Worm (Caenorhabditis elegans) whole organism, L1 larva: Measurements from ENCODE around the gene mvk-1.

Source experiments
- hlh-17 ChIP-seq: fragments of 200-800 bp; sonication (Bioruptor generic); optimal IDR thresholded peaks from 2 replicates; lab custom pipeline; 2018; ENCODE audit warnings: missing genetic modification characterization, mild to moderate bottlenecking, missing compliant biosample characterization, moderate library complexity, borderline replicate concordance
- lin-39 ChIP-seq: fragments of 150-350 bp; optimal IDR thresholded peaks from 2 replicates; lab custom pipeline; 2014; ENCODE audit warnings: missing biosample characterization, missing genetic modification reagents, missing genetic modification characterization
- pqm-1 ChIP-seq: sonication (generic microtip); optimal IDR thresholded peaks from 3 replicates; lab custom pipeline; 2017; ENCODE audit warnings: missing biosample characterization, missing genetic modification characterization

- TF ChIP-seq hlh-17 (GFP tag; lab: Kevin White, UChicago), result no peak
- no peak for TF ChIP-seq pqm-1 (tag; lab: Kevin White, UChicago)
- TF ChIP-seq lin-39 (tag; lab: Kevin White, UChicago), result peak; percentile 6
Observed at ce11 chrIII:6116281-6116886, 19.7 kb downstream of the mvk-1 start, which contains the start of gene nmt-1.
